Worm (Caenorhabditis elegans) whole organism, L1 larva: ENCODE measurements around the gene T05A12.4.

Experiments used
- C04F5.9 ChIP-seq: sonication (generic microtip); optimal IDR thresholded peaks from 2 replicates; lab custom pipeline; 2016; ENCODE audit warnings: missing genetic modification characterization, missing compliant biosample characterization
- alr-1 ChIP-seq: fragments of 200-800 bp; sonication (Bioruptor generic); optimal IDR thresholded peaks from 2 replicates; lab custom pipeline; 2018; ENCODE audit warnings: borderline replicate concordance, mild to moderate bottlenecking, missing genetic modification characterization, missing compliant biosample characterization
- aly-2 ChIP-seq: fragments of 150-350 bp; optimal IDR thresholded peaks from 2 replicates; lab custom pipeline; 2014; ENCODE audit warnings: missing biosample characterization, missing genetic modification characterization
- ama-1 ChIP-seq: fragments of 150-350 bp; optimal IDR thresholded peaks from 2 replicates; lab custom pipeline; 2014
- blmp-1 ChIP-seq: fragments of 150-350 bp; optimal IDR thresholded peaks from 2 replicates; lab custom pipeline; 2014; ENCODE audit warnings: missing biosample characterization, missing genetic modification characterization
- ceh-8 ChIP-seq: fragments of 200-800 bp; sonication (Bioruptor generic); optimal IDR thresholded peaks from 2 replicates; lab custom pipeline; 2018; ENCODE audit warnings: mild to moderate bottlenecking, missing genetic modification characterization, moderate library complexity, missing compliant biosample characterization
- ceh-82 ChIP-seq, 3 experiments: fragments of 150-350 bp in 1 of 3; sonication (generic microtip) in 2 of 3; optimal IDR thresholded peaks; 2 replicates each; lab custom pipeline; 2014 to 2017; ENCODE audit warnings: missing biosample characterization in 3 of 3, missing genetic modification characterization in 3 of 3
- ceh-88 ChIP-seq: fragments of 200-800 bp; sonication (Bioruptor generic); IDR thresholded peaks from 2 replicates; pipeline ENCODE4 v1.3.6; 2022; ENCODE audit warnings: missing genetic modification characterization, missing compliant biosample characterization
- ceh-90 ChIP-seq: sonication (generic microtip); optimal IDR thresholded peaks from 2 replicates; lab custom pipeline; 2016; ENCODE audit warnings: missing genetic modification characterization, missing compliant biosample characterization
- ces-1 ChIP-seq: fragments of 150-350 bp; optimal IDR thresholded peaks from 2 replicates; lab custom pipeline; 2014; ENCODE audit warnings: missing biosample characterization, missing genetic modification reagents, missing genetic modification characterization
- dpl-1 ChIP-seq, 3 experiments: fragments of 150-350 bp in 2 of 3; sonication (generic microtip) in 1 of 3; optimal IDR thresholded peaks; 2 replicates each; lab custom pipeline; 2014 to 2017; ENCODE audit warnings: missing biosample characterization in 3 of 3, missing genetic modification characterization in 3 of 3, missing genetic modification reagents in 3 of 3
- efl-1 ChIP-seq, 4 experiments: fragments of 150-350 bp; optimal IDR thresholded peaks in 3 of 4; peaks in 1 of 4; 1 replicate in 1 of 4; 2 replicates in 3 of 4; lab custom pipeline; 2014; ENCODE audit warnings: missing biosample characterization in 2 of 4, missing genetic modification characterization in 2 of 4, missing genetic modification reagents in 2 of 4
- efl-3 ChIP-seq: fragments of 200-800 bp; sonication (Bioruptor generic); optimal IDR thresholded peaks from 2 replicates; lab custom pipeline; 2018; ENCODE audit warnings: mild to moderate bottlenecking, missing genetic modification characterization, missing compliant biosample characterization
- elt-3 ChIP-seq, 6 experiments: fragments of 150-350 bp in 1 of 6; sonication (generic microtip); optimal IDR thresholded peaks; 2 replicates each; lab custom pipeline; 2017 to 2018; ENCODE audit warnings: missing biosample characterization in 6 of 6, missing genetic modification characterization in 6 of 6, inconsistent platforms in 1 of 6
- ets-5 ChIP-seq: fragments of 200-800 bp; sonication (Bioruptor generic); IDR thresholded peaks from 2 replicates; pipeline ENCODE4 v1.3.6; 2022; ENCODE audit warnings: missing genetic modification characterization, missing compliant biosample characterization
- fkh-10 ChIP-seq: sonication (generic microtip); optimal IDR thresholded peaks from 2 replicates; lab custom pipeline; 2017; ENCODE audit warnings: missing biosample characterization, missing genetic modification reagents, missing genetic modification characterization
- fkh-8 ChIP-seq: sonication (generic microtip); optimal IDR thresholded peaks from 2 replicates; lab custom pipeline; 2016; ENCODE audit warnings: mild to moderate bottlenecking, missing genetic modification characterization, missing compliant biosample characterization
- fos-1 ChIP-seq: fragments of 150-350 bp; optimal IDR thresholded peaks from 2 replicates; lab custom pipeline; 2014; ENCODE audit warnings: missing biosample characterization, missing genetic modification characterization
- hlh-17 ChIP-seq: fragments of 200-800 bp; sonication (Bioruptor generic); optimal IDR thresholded peaks from 2 replicates; lab custom pipeline; 2018; ENCODE audit warnings: missing genetic modification characterization, mild to moderate bottlenecking, missing compliant biosample characterization, moderate library complexity, borderline replicate concordance
- irx-1 ChIP-seq: sonication (generic microtip); optimal IDR thresholded peaks from 2 replicates; lab custom pipeline; 2016; ENCODE audit warnings: missing genetic modification characterization, missing compliant biosample characterization
- isw-1 ChIP-seq: fragments of 200-800 bp; sonication (Bioruptor generic); IDR thresholded peaks from 2 replicates; pipeline ENCODE4 v1.3.6; 2022; ENCODE audit warnings: missing genetic modification characterization, missing compliant biosample characterization
- jun-1 ChIP-seq: fragments of 150-350 bp; optimal IDR thresholded peaks from 2 replicates; lab custom pipeline; 2014; ENCODE audit warnings: missing biosample characterization, missing genetic modification reagents, missing genetic modification characterization
- lin-35 ChIP-seq, 2 experiments: fragments of 150-350 bp; optimal IDR thresholded peaks; 2 replicates each; lab custom pipeline; 2014; ENCODE audit warnings: missing biosample characterization in 2 of 2, missing genetic modification characterization in 2 of 2, missing genetic modification reagents in 2 of 2
- lsy-2 ChIP-seq, 2 experiments: fragments of 150-350 bp; optimal IDR thresholded peaks; 2 replicates each; lab custom pipeline; 2014; ENCODE audit warnings: missing biosample characterization in 2 of 2, missing genetic modification characterization in 2 of 2
- mab-9 ChIP-seq: fragments of 200-800 bp; sonication (Bioruptor generic); IDR thresholded peaks from 2 replicates; pipeline ENCODE4 v1.3.6; 2022; ENCODE audit warnings: missing genetic modification reagents, missing genetic modification characterization, missing compliant biosample characterization
- mdl-1 ChIP-seq, 2 experiments: fragments of 150-350 bp; optimal IDR thresholded peaks; 2 replicates each; lab custom pipeline; 2014 to 2017; ENCODE audit warnings: missing biosample characterization in 2 of 2, missing genetic modification characterization in 2 of 2, inconsistent platforms in 1 of 2
- mef-2 ChIP-seq: fragments of 150-350 bp; optimal IDR thresholded peaks from 2 replicates; lab custom pipeline; 2014; ENCODE audit warnings: missing biosample characterization, missing genetic modification characterization
- nhr-11 ChIP-seq: fragments of 150-350 bp; optimal IDR thresholded peaks from 2 replicates; lab custom pipeline; 2014; ENCODE audit warnings: missing biosample characterization, missing genetic modification characterization
- nhr-12 ChIP-seq: sonication (generic microtip); optimal IDR thresholded peaks from 2 replicates; lab custom pipeline; 2017; ENCODE audit warnings: missing biosample characterization, missing genetic modification characterization
- nhr-237 ChIP-seq: fragments of 150-350 bp; optimal IDR thresholded peaks from 2 replicates; lab custom pipeline; 2014; ENCODE audit warnings: missing biosample characterization, missing genetic modification characterization
- nhr-28 ChIP-seq: fragments of 150-350 bp; optimal IDR thresholded peaks from 2 replicates; lab custom pipeline; 2014; ENCODE audit warnings: missing biosample characterization, missing genetic modification characterization
- nhr-71 ChIP-seq: sonication (generic microtip); optimal IDR thresholded peaks from 2 replicates; lab custom pipeline; 2016; ENCODE audit warnings: mild to moderate bottlenecking, missing genetic modification characterization, moderate library complexity, missing compliant biosample characterization
- nhr-76 ChIP-seq: sonication (generic microtip); optimal IDR thresholded peaks from 2 replicates; lab custom pipeline; 2017; ENCODE audit warnings: missing biosample characterization, missing genetic modification characterization
- nhr-77 ChIP-seq: fragments of 150-350 bp; optimal IDR thresholded peaks from 2 replicates; lab custom pipeline; 2014; ENCODE audit warnings: missing biosample characterization, missing genetic modification characterization
- nhr-84 ChIP-seq: sonication (generic microtip); optimal IDR thresholded peaks from 2 replicates; lab custom pipeline; 2017; ENCODE audit warnings: missing biosample characterization, missing genetic modification characterization
- nhr-85 ChIP-seq: sonication (generic microtip); peaks from one replicate; lab custom pipeline; 2016; ENCODE audit warnings: missing genetic modification characterization, inconsistent platforms, missing compliant biosample characterization
- pag-3 ChIP-seq: sonication (generic microtip); optimal IDR thresholded peaks from 2 replicates; lab custom pipeline; 2017; ENCODE audit warnings: missing genetic modification characterization, mild to moderate bottlenecking, missing compliant biosample characterization, antibody characterized with exemption, borderline replicate concordance; ENCODE audit not compliant: insufficient read depth
- pax-3 ChIP-seq: fragments of 200-800 bp; sonication (Bioruptor generic); optimal IDR thresholded peaks from 2 replicates; lab custom pipeline; 2018; ENCODE audit warnings: mild to moderate bottlenecking, missing genetic modification characterization, moderate library complexity, missing compliant biosample characterization
- pqm-1 ChIP-seq: sonication (generic microtip); optimal IDR thresholded peaks from 3 replicates; lab custom pipeline; 2017; ENCODE audit warnings: missing biosample characterization, missing genetic modification characterization
- snpc-4 ChIP-seq: fragments of 150-350 bp; optimal IDR thresholded peaks from 2 replicates; lab custom pipeline; 2014; ENCODE audit warnings: missing biosample characterization, missing genetic modification characterization
- sptf-1 ChIP-seq: fragments of 150-350 bp; optimal IDR thresholded peaks from 2 replicates; lab custom pipeline; 2014; ENCODE audit warnings: missing biosample characterization, missing genetic modification characterization
- swsn-7 ChIP-seq: sonication (generic microtip); optimal IDR thresholded peaks from 2 replicates; lab custom pipeline; 2016; ENCODE audit warnings: missing genetic modification characterization, missing compliant biosample characterization
- tlp-1 ChIP-seq: fragments of 150-350 bp; optimal IDR thresholded peaks from 2 replicates; lab custom pipeline; 2014; ENCODE audit warnings: missing biosample characterization, missing genetic modification characterization
- unc-30 ChIP-seq: sonication (generic microtip); optimal IDR thresholded peaks from 2 replicates; lab custom pipeline; 2017; ENCODE audit warnings: missing biosample characterization, missing genetic modification characterization
- unc-62 ChIP-seq: fragments of 150-350 bp; optimal IDR thresholded peaks from 2 replicates; lab custom pipeline; 2014; ENCODE audit warnings: missing biosample characterization, missing genetic modification reagents, missing genetic modification characterization
- unc-86 ChIP-seq: sonication (generic microtip); optimal IDR thresholded peaks from 2 replicates; lab custom pipeline; 2016; ENCODE audit warnings: missing genetic modification characterization, missing compliant biosample characterization
- unc-98 ChIP-seq: fragments of 200-800 bp; sonication (Bioruptor generic); IDR thresholded peaks from 2 replicates; pipeline ENCODE4 v1.3.6; 2022; ENCODE audit warnings: missing genetic modification characterization, missing compliant biosample characterization
- vab-15 ChIP-seq: sonication (generic microtip); optimal IDR thresholded peaks from 2 replicates; lab custom pipeline; 2017; ENCODE audit warnings: missing genotype, mild to moderate bottlenecking, missing genetic modification characterization, missing compliant biosample characterization
- xbp-1 ChIP-seq: sonication (generic microtip); optimal IDR thresholded peaks from 2 replicates; lab custom pipeline; 2016; ENCODE audit warnings: missing genetic modification characterization, missing compliant biosample characterization
- zip-4 ChIP-seq: fragments of 200-800 bp; sonication (Bioruptor generic); optimal IDR thresholded peaks from 2 replicates; lab custom pipeline; 2018; ENCODE audit warnings: mild to moderate bottlenecking, missing genetic modification characterization, moderate library complexity, missing compliant biosample characterization
- ztf-11 ChIP-seq, 2 experiments: sonication (generic microtip); optimal IDR thresholded peaks; 2 replicates each; lab custom pipeline; 2016 to 2017; ENCODE audit warnings: missing genetic modification characterization in 2 of 2, missing biosample characterization in 1 of 2, missing compliant biosample characterization in 1 of 2
- ztf-4 ChIP-seq: fragments of 150-350 bp; optimal IDR thresholded peaks from 2 replicates; lab custom pipeline; 2014; ENCODE audit warnings: missing biosample characterization, missing genetic modification characterization

Gene T05A12.4

DNA sequence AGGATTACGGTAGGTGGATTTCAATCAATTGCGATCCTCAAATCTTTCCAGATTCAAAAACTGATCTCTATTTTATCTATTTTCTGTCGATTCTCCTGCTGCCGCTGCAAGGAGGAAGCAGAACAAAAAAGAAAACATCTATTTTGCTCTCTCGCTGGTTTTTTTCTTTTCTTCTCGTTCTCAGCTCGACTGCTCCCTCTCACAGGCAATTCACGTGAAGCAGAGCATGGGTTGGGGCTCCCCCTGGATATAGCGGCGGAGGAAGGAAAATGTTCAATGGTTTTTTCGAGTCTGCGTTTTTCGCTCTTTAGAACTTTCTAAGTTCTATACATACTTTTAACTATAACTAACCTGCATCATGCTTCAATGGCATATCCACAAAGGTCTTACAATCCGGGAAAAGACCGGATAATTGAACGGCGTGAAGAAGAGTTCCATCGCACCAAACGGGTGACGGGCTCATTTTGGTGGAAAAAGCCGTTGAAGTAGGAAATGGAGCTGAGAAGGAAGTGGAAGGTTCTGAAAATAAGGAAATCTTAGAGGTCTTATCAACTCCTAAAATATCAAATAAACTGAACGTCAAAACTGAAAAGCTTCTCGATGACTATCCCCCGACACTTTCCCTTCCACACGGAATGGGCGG lies 8.7 kb upstream of the T05A12.4 start (continued):
- TF ChIP-seq ceh-8 = no peak
- TF ChIP-seq ztf-11 (tag; optimal IDR thresholded peaks at IDR 0.05; lab: Kevin White, UChicago) = no peak
- TF ChIP-seq nhr-76 (tag; lab: Kevin White, UChicago) = no peak
- TF ChIP-seq efl-1 (optimal IDR thresholded peaks at IDR 0.05; lab: Kevin White, UChicago) = peak; percentile 49 to 56
- TF ChIP-seq efl-1 (GFP tag; optimal IDR thresholded peaks at IDR 0.05 in 1 of 2; lab: Kevin White, UChicago) = peak; percentile 7 to 9
- no peak for TF ChIP-seq nhr-84
- TF ChIP-seq blmp-1 (tag; lab: Kevin White, UChicago) = no peak
- no peak for TF ChIP-seq pax-3 (tag; lab: Kevin White, UChicago)
- TF ChIP-seq nhr-71 (tag; lab: Kevin White, UChicago) = peak; percentile 91
- TF ChIP-seq mef-2 (tag; lab: Kevin White, UChicago) = peak; percentile 76
- no peak for TF ChIP-seq pqm-1
- TF ChIP-seq nhr-12 (tag; lab: Kevin White, UChicago) = no peak
- TF ChIP-seq ets-5 (GFP tag; lab: Robert Waterston, UW) = no peak
- peak; percentile 54 for TF ChIP-seq jun-1 (tag; lab: Kevin White, UChicago)
- TF ChIP-seq isw-1 = peak; percentile 22; the same call in 1 of the 2 replicates
- TF ChIP-seq lsy-2 (tag; optimal IDR thresholded peaks at IDR 0.05; lab: Kevin White, UChicago) = peak; percentile 70 to 84
- no peak for TF ChIP-seq alr-1
- TF ChIP-seq ces-1 = no peak
- no peak for TF ChIP-seq tlp-1
- TF ChIP-seq unc-62 (GFP tag; lab: Kevin White, UChicago) = no peak
- TF ChIP-seq lin-35 (GFP tag; optimal IDR thresholded peaks at IDR 0.05; lab: Kevin White, UChicago) = peak in 1 of 2 experiments; percentile 65
- TF ChIP-seq hlh-17 (GFP tag; lab: Kevin White, UChicago) = no peak
- peak in 1 of 3 experiments; percentile 36 for TF ChIP-seq dpl-1 (GFP tag; optimal IDR thresholded peaks at IDR 0.05; lab: Kevin White, UChicago)
- no peak for TF ChIP-seq nhr-28 (tag; lab: Kevin White, UChicago)
- TF ChIP-seq vab-15 (tag; lab: Kevin White, UChicago) = no peak
- TF ChIP-seq ceh-82 (tag; optimal IDR thresholded peaks at IDR 0.05; lab: Kevin White, UChicago) = peak; percentile 55 to 74 (median 56)
- TF ChIP-seq unc-30 (tag; lab: Kevin White, UChicago) = no peak
- no peak for TF ChIP-seq ztf-4 (tag; lab: Kevin White, UChicago)
- TF ChIP-seq zip-4 (GFP tag; lab: Kevin White, UChicago) = no peak
- TF ChIP-seq fkh-10 (GFP tag; lab: Kevin White, UChicago) = peak; percentile 78
- TF ChIP-seq unc-86 = peak; percentile 63
- peak; percentile 49 for TF ChIP-seq fos-1 (tag; lab: Kevin White, UChicago)
- peak; percentile 44 for TF ChIP-seq nhr-237 (tag; lab: Kevin White, UChicago)
- no peak for TF ChIP-seq sptf-1
- TF ChIP-seq ceh-90 = no peak
- peak; percentile 70 for TF ChIP-seq irx-1 (tag; lab: Kevin White, UChicago)
- no peak for TF ChIP-seq ama-1
- no peak for TF ChIP-seq ceh-88 (GFP tag; lab: Robert Waterston, UW)
- TF ChIP-seq mab-9 (GFP tag; lab: Robert Waterston, UW) = no peak
- no peak for TF ChIP-seq elt-3 (tag; optimal IDR thresholded peaks at IDR 0.05; lab: Kevin White, UChicago)
- no peak for TF ChIP-seq aly-2
- TF ChIP-seq C04F5.9 (tag; lab: Kevin White, UChicago) = no peak
- TF ChIP-seq nhr-85 (tag; lab: Kevin White, UChicago) = no peak
- TF ChIP-seq unc-98 (GFP tag; lab: Robert Waterston, UW) = 0 out of 2 replicates have a peak, but pooled peaks have one; percentile 54
- TF ChIP-seq nhr-11 (tag; lab: Kevin White, UChicago) = peak; percentile 57
- TF ChIP-seq efl-3 (GFP tag; lab: Kevin White, UChicago) = no peak
- TF ChIP-seq xbp-1 = peak; percentile 51
- no peak for TF ChIP-seq pag-3 (tag; lab: Kevin White, UChicago)
- peak; percentile 68 for TF ChIP-seq swsn-7
- TF ChIP-seq fkh-8 (tag; lab: Kevin White, UChicago) = peak; percentile 86
- TF ChIP-seq mdl-1 (tag; optimal IDR thresholded peaks at IDR 0.05; lab: Kevin White, UChicago) = peak in 1 of 2 experiments; percentile 76
- no peak for TF ChIP-seq snpc-4 (tag; lab: Kevin White, UChicago)
- TF ChIP-seq nhr-77 (tag; lab: Kevin White, UChicago) = peak; percentile 76
